Worm (Caenorhabditis elegans) whole organism, L4 larva: ENCODE measurements around the gene egl-36.
A peak's percentile ranks its signal among the peaks of the same experiment; 100 is the strongest.

ENCODE experiments used
- F26F4.8 ChIP-seq: fragments of 200-800 bp; sonication (Bioruptor generic); conservative IDR thresholded peaks from 2 replicates; pipeline ENCODE4 v1.3.6; 2022; ENCODE audit warnings: missing genetic modification characterization, missing compliant biosample characterization
- F44E2.7 ChIP-seq: fragments of 200-800 bp; sonication (Bioruptor generic); IDR thresholded peaks from 2 replicates; pipeline ENCODE4 v2.1.2; 2022; ENCODE audit warnings: missing genetic modification characterization, missing compliant biosample characterization
- F49E8.2 ChIP-seq: sonication (generic microtip); optimal IDR thresholded peaks from 2 replicates; lab custom pipeline; 2016; ENCODE audit warnings: missing compliant biosample characterization, mild to moderate bottlenecking, missing genetic modification characterization, borderline replicate concordance
- R02D3.7 ChIP-seq: fragments of 150-350 bp; sonication (generic microtip); optimal IDR thresholded peaks from 3 replicates; lab custom pipeline; 2014; ENCODE audit warnings: missing biosample characterization, missing genetic modification characterization
- Y48G9A.11 ChIP-seq: fragments of 200-800 bp; sonication (Bioruptor generic); IDR thresholded peaks from 2 replicates; pipeline ENCODE4 v1.3.6; 2022; ENCODE audit warnings: missing genetic modification reagents, missing genetic modification characterization, missing compliant biosample characterization
- Y75B8A.6 ChIP-seq: fragments of 200-800 bp; sonication (Bioruptor generic); IDR thresholded peaks from 2 replicates; pipeline ENCODE4 v1.3.6; 2022; ENCODE audit warnings: missing genetic modification reagents, missing genetic modification characterization, missing compliant biosample characterization
- ZK546.5 ChIP-seq, 2 experiments: sonication (generic microtip); optimal IDR thresholded peaks; 2 replicates each; lab custom pipeline; 2017; ENCODE audit warnings: missing biosample characterization in 2 of 2, missing genetic modification characterization in 2 of 2
- aha-1 ChIP-seq: fragments of 150-350 bp; peaks from one replicate; lab custom pipeline; 2014; ENCODE audit warnings: missing biosample characterization, missing genetic modification characterization
- ama-1 ChIP-seq: fragments of 150-350 bp; optimal IDR thresholded peaks from 2 replicates; lab custom pipeline; 2014; ENCODE audit warnings: inconsistent platforms, mixed read lengths
- ceh-20 ChIP-seq: fragments of 200-800 bp; sonication (Bioruptor generic); IDR thresholded peaks from 2 replicates; pipeline ENCODE4 v1.3.6; 2022; ENCODE audit warnings: missing genetic modification reagents, missing genetic modification characterization, missing compliant biosample characterization
- ceh-28 ChIP-seq: fragments of 150-350 bp; optimal IDR thresholded peaks from 2 replicates; lab custom pipeline; 2014; ENCODE audit warnings: missing biosample characterization, missing genetic modification reagents, missing genetic modification characterization
- cey-2 ChIP-seq: sonication (generic microtip); optimal IDR thresholded peaks from 3 replicates; lab custom pipeline; 2017; ENCODE audit warnings: missing genetic modification characterization, mild to moderate bottlenecking, missing compliant biosample characterization, antibody characterized with exemption, borderline replicate concordance; ENCODE audit not compliant: insufficient read depth
- daf-12 ChIP-seq: fragments of 150-350 bp; optimal IDR thresholded peaks from 2 replicates; lab custom pipeline; 2014; ENCODE audit warnings: missing biosample characterization, missing genetic modification reagents, missing genetic modification characterization
- daf-16 ChIP-seq, 3 experiments: sonication (generic microtip); optimal IDR thresholded peaks; 2 replicates each; lab custom pipeline; 2016 to 2017; ENCODE audit warnings: missing genetic modification characterization in 3 of 3, missing genetic modification reagents in 3 of 3, mild to moderate bottlenecking in 2 of 3, missing compliant biosample characterization in 2 of 3, missing biosample characterization in 1 of 3, moderate library complexity in 1 of 3
- dmd-6 ChIP-seq: fragments of 200-800 bp; sonication (Bioruptor generic); IDR thresholded peaks from 2 replicates; pipeline ENCODE4 v1.3.6; 2022; ENCODE audit warnings: missing genetic modification reagents, missing genetic modification characterization, missing compliant biosample characterization
- dpl-1 ChIP-seq: fragments of 150-350 bp; optimal IDR thresholded peaks from 2 replicates; lab custom pipeline; 2014; ENCODE audit warnings: missing biosample characterization, missing genetic modification reagents, missing genetic modification characterization
- dve-1 ChIP-seq: sonication (generic microtip); optimal IDR thresholded peaks from 2 replicates; lab custom pipeline; 2017; ENCODE audit warnings: antibody characterized with exemption, mild to moderate bottlenecking, missing genetic modification characterization, missing compliant biosample characterization; ENCODE audit not compliant: insufficient read depth
- egl-27 ChIP-seq: sonication (generic microtip); optimal IDR thresholded peaks from 3 replicates; lab custom pipeline; 2017; ENCODE audit warnings: missing biosample characterization, missing genetic modification reagents, missing genetic modification characterization
- fos-1 ChIP-seq: fragments of 150-350 bp; optimal IDR thresholded peaks from 2 replicates; lab custom pipeline; 2014; ENCODE audit warnings: missing biosample characterization, missing genetic modification characterization
- hif-1 ChIP-seq, 2 experiments: sonication (generic microtip); optimal IDR thresholded peaks; 2 replicates each; lab custom pipeline; 2016 to 2017; ENCODE audit warnings: missing compliant biosample characterization in 2 of 2, missing genetic modification characterization in 2 of 2, missing genetic modification reagents in 2 of 2, missing genotype in 2 of 2, mild to moderate bottlenecking in 1 of 2
- hlh-11 ChIP-seq: fragments of 200-800 bp; sonication (Bioruptor generic); optimal IDR thresholded peaks from 2 replicates; lab custom pipeline; 2018; ENCODE audit warnings: mild to moderate bottlenecking, missing genetic modification characterization, missing compliant biosample characterization
- hlh-30 ChIP-seq: sonication (generic microtip); optimal IDR thresholded peaks from 2 replicates; lab custom pipeline; 2017; ENCODE audit warnings: antibody characterized with exemption, mild to moderate bottlenecking, missing genetic modification characterization, missing compliant biosample characterization; ENCODE audit not compliant: insufficient read depth
- hmg-1.1 ChIP-seq: fragments of 200-800 bp; sonication (Bioruptor generic); IDR thresholded peaks from 2 replicates; pipeline ENCODE4 v1.3.6; 2022; ENCODE audit warnings: missing genetic modification reagents, missing genetic modification characterization, missing compliant biosample characterization
- lim-7 ChIP-seq: fragments of 200-800 bp; sonication (Bioruptor generic); IDR thresholded peaks from 2 replicates; pipeline ENCODE4 v1.3.6; 2022; ENCODE audit warnings: missing genetic modification characterization, missing compliant biosample characterization
- lsy-2 ChIP-seq, 2 experiments: fragments of 150-350 bp in 1 of 2; sonication (generic microtip) in 1 of 2; optimal IDR thresholded peaks; 2 replicates each; lab custom pipeline; 2014 to 2017; ENCODE audit warnings: missing biosample characterization in 2 of 2, missing genetic modification characterization in 2 of 2
- madf-5 ChIP-seq, 2 experiments: fragments of 200-800 bp; sonication (Bioruptor generic); IDR thresholded peaks; 2 replicates each; pipeline ENCODE4 v1.3.6; 2022; ENCODE audit warnings: missing compliant biosample characterization in 2 of 2, missing genetic modification characterization in 2 of 2
- mdl-1 ChIP-seq, 2 experiments: fragments of 150-350 bp in 1 of 2; sonication (generic microtip) in 1 of 2; optimal IDR thresholded peaks; 2 replicates each; lab custom pipeline; 2014 to 2017; ENCODE audit warnings: missing biosample characterization in 2 of 2, missing genetic modification characterization in 2 of 2
- mep-1 ChIP-seq: fragments of 150-350 bp; sonication (generic microtip); optimal IDR thresholded peaks from 3 replicates; lab custom pipeline; 2014; ENCODE audit warnings: missing biosample characterization, missing genetic modification characterization
- mes-2 ChIP-seq: sonication (generic microtip); optimal IDR thresholded peaks from 2 replicates; lab custom pipeline; 2016; ENCODE audit warnings: missing genotype, mild to moderate bottlenecking, missing genetic modification characterization, missing compliant biosample characterization; ENCODE audit not compliant: poor library complexity, severe bottlenecking
- mxl-3 ChIP-seq: fragments of 200-800 bp; sonication (Bioruptor generic); optimal IDR thresholded peaks from 2 replicates; lab custom pipeline; 2018; ENCODE audit warnings: mild to moderate bottlenecking, missing genetic modification characterization, missing compliant biosample characterization
- nhr-102 ChIP-seq: sonication (generic microtip); optimal IDR thresholded peaks from 2 replicates; lab custom pipeline; 2016; ENCODE audit warnings: mild to moderate bottlenecking, missing genetic modification characterization, moderate library complexity, missing compliant biosample characterization
- nhr-11 ChIP-seq: fragments of 150-350 bp; optimal IDR thresholded peaks from 2 replicates; lab custom pipeline; 2014; ENCODE audit warnings: missing biosample characterization, missing genetic modification characterization
- nhr-25 ChIP-seq: sonication (generic microtip); optimal IDR thresholded peaks from 2 replicates; lab custom pipeline; 2017; ENCODE audit warnings: missing genetic modification characterization, mild to moderate bottlenecking, missing compliant biosample characterization, antibody characterized with exemption, moderate library complexity, borderline replicate concordance; ENCODE audit not compliant: insufficient read depth
- nhr-28 ChIP-seq: fragments of 150-350 bp; optimal IDR thresholded peaks from 2 replicates; lab custom pipeline; 2014; ENCODE audit warnings: missing biosample characterization, missing genetic modification characterization
- nhr-41 ChIP-seq: fragments of 200-800 bp; sonication (Bioruptor generic); IDR thresholded peaks from 2 replicates; pipeline ENCODE4 v1.3.6; 2022; ENCODE audit warnings: missing genetic modification reagents, missing genetic modification characterization, missing compliant biosample characterization
- nhr-76 ChIP-seq: fragments of 150-350 bp; optimal IDR thresholded peaks from 2 replicates; lab custom pipeline; 2014; ENCODE audit warnings: missing biosample characterization, missing genetic modification characterization
- nhr-77 ChIP-seq: fragments of 150-350 bp; optimal IDR thresholded peaks from 2 replicates; lab custom pipeline; 2014; ENCODE audit warnings: missing biosample characterization, missing genetic modification characterization
- sdz-12 ChIP-seq: fragments of 200-800 bp; sonication (Bioruptor generic); optimal IDR thresholded peaks from 2 replicates; lab custom pipeline; 2018; ENCODE audit warnings: mild to moderate bottlenecking, missing genetic modification characterization, missing compliant biosample characterization
- zip-2 ChIP-seq: fragments of 150-350 bp; optimal IDR thresholded peaks from 2 replicates; lab custom pipeline; 2014; ENCODE audit warnings: missing biosample characterization, missing genetic modification characterization
- ztf-11 ChIP-seq: fragments of 150-350 bp; optimal IDR thresholded peaks from 2 replicates; lab custom pipeline; 2014; ENCODE audit warnings: missing biosample characterization, missing genetic modification characterization
- ztf-7 ChIP-seq: fragments of 150-350 bp; optimal IDR thresholded peaks from 2 replicates; lab custom pipeline; 2014; ENCODE audit warnings: missing biosample characterization, missing genetic modification characterization

Gene egl-36

ce11 chrX:10734026-10734425 lies at the start of gene egl-36:
TSS of gene egl-36 (plus strand) at chrX:10734326.
- TF ChIP-seq Y75B8A.6 (GFP tag; lab: Robert Waterston, UW) = no peak
- peak; percentile 32 for TF ChIP-seq aha-1
- TF ChIP-seq, all 104 proteins: peak for 1

ce11 chrX:10684533-10684932 lies 49.6 kb upstream of the egl-36 start:
- TF ChIP-seq ztf-7 (tag; lab: Kevin White, UChicago) (peak; percentile 30), mxl-3 (GFP tag; lab: Kevin White, UChicago) (peak; percentile 80), mdl-1 (tag; optimal IDR thresholded peaks at IDR 0.05; lab: Kevin White, UChicago) (peak in 1 of 2 experiments; percentile 61), dve-1 (tag; lab: Kevin White, UChicago) (peak; percentile 47), ceh-28 (tag; lab: Kevin White, UChicago) (peak; percentile 49), hlh-11 (tag; lab: Kevin White, UChicago) (peak; percentile 84), mep-1 (peak; percentile 60), mes-2 (tag; lab: Kevin White, UChicago) (peak; percentile 40), dmd-6 (GFP tag; lab: Robert Waterston, UW) (peak; percentile 54), lsy-2 (tag; optimal IDR thresholded peaks at IDR 0.05; lab: Kevin White, UChicago) (peak in 1 of 2 experiments; percentile 40), aha-1 (peak; percentile 97), sdz-12 (GFP tag; lab: Kevin White, UChicago) (no peak), nhr-28 (peak; percentile 84), dpl-1 (no peak), hif-1 (tag; optimal IDR thresholded peaks at IDR 0.05; lab: Kevin White, UChicago) (no peak), hmg-1.1 (GFP tag; lab: Robert Waterston, UW) (0 out of 2 replicates have a peak, but pooled peaks have one; percentile 47), hlh-30 (peak; percentile 80), nhr-41 (no peak), ama-1 (lab: Kevin White, UChicago) (peak; percentile 46), daf-16 (GFP tag; optimal IDR thresholded peaks at IDR 0.05; lab: Kevin White, UChicago) (peak in 1 of 2 experiments; percentile 76), daf-16 (tag; optimal IDR thresholded peaks at IDR 0.05; lab: Kevin White, UChicago) (peak; percentile 80), fos-1 (tag; lab: Kevin White, UChicago) (no peak), nhr-77 (peak; percentile 17), nhr-25 (no peak), nhr-11 (peak; percentile 47)
- TF ChIP-seq, all 104 proteins: peak for 18

DNA sequence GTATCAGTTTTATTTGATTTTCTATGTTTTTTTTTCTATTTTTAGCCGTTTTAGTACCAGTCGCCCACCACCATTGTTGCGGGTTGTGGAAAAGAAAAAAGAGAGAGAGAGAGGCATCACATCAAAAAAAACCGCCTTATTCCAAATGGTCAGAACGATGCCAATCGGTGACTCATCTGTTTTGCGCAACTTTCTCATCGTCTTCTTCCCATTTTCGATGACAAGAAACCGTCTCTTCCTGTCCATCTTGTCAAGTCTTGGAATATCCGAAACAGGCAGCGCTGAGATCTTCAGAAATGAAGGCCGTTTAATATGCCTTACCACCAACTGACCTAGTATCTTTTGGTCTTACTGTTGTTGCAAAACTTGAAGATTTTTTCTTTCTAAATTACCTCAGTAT lies 47.6 kb upstream of the egl-36 start:
- TF ChIP-seq dmd-6 (GFP tag; lab: Robert Waterston, UW) (no peak), mdl-1 (tag; optimal IDR thresholded peaks at IDR 0.05; lab: Kevin White, UChicago) (peak in 1 of 2 experiments; percentile 47), hlh-11 (tag; lab: Kevin White, UChicago) (peak; percentile 57), nhr-25 (peak; percentile 42), nhr-28 (peak; percentile 6), mep-1 (peak; percentile 14)

DNA sequence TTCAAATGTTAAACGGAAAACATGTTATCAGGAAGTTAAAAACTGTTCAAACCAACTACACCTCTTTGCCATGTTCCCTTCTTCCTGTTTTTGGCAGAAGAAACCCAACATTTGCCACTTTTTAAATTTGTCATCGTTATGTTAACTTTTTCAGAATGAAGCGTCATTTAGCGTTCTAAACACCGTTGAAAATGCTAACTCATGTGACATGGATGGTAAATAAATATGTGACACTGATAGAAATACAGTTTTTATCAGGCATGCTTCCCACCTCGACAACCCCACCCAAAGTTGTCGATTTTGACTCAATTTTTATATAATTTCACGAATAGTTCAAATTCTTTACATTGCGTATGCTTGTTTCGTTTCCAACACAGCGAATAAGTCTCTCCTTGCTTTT lies 46.8 kb upstream of the egl-36 start:
- TF ChIP-seq nhr-76 = no peak
- no peak for TF ChIP-seq daf-16 (GFP tag; optimal IDR thresholded peaks at IDR 0.05; lab: Kevin White, UChicago)
- TF ChIP-seq daf-16 (tag; optimal IDR thresholded peaks at IDR 0.05; lab: Kevin White, UChicago) = peak; percentile 96
- no peak for TF ChIP-seq lim-7
- TF ChIP-seq nhr-41 = no peak
- TF ChIP-seq ZK546.5 (tag; optimal IDR thresholded peaks at IDR 0.05; lab: Kevin White, UChicago) = no peak
- no peak for TF ChIP-seq F44E2.7 (GFP tag; lab: Robert Waterston, UW)
- TF ChIP-seq cey-2 (tag; lab: Kevin White, UChicago) = no peak
- TF ChIP-seq zip-2 (tag; lab: Kevin White, UChicago) = no peak
- TF ChIP-seq lsy-2 (tag; optimal IDR thresholded peaks at IDR 0.05; lab: Kevin White, UChicago) = no peak
- TF ChIP-seq hlh-30 = peak; percentile 35
- no peak for TF ChIP-seq egl-27 (tag; lab: Kevin White, UChicago)
- TF ChIP-seq ztf-11 (tag; lab: Kevin White, UChicago) = no peak
- TF ChIP-seq hlh-11 (tag; lab: Kevin White, UChicago) = peak; percentile 70
- peak; percentile 73 for TF ChIP-seq nhr-28
- TF ChIP-seq mep-1 = peak; percentile 30
- TF ChIP-seq madf-5 (GFP tag; IDR thresholded peaks at IDR 0.05; lab: Robert Waterston, UW) = 0 out of 4 replicates have a peak, but pooled peaks of 1 of the 2 experiments have one; percentile 30
- no peak for TF ChIP-seq mxl-3 (GFP tag; lab: Kevin White, UChicago)
- no peak for TF ChIP-seq F49E8.2 (tag; lab: Kevin White, UChicago)
- TF ChIP-seq R02D3.7 (tag; lab: Kevin White, UChicago) = no peak
- TF ChIP-seq F26F4.8 (GFP tag; lab: Robert Waterston, UW) = no peak
- TF ChIP-seq Y48G9A.11 (GFP tag; lab: Robert Waterston, UW) = no peak
- no peak for TF ChIP-seq ztf-7 (tag; lab: Kevin White, UChicago)
- no peak for TF ChIP-seq nhr-11
- peak; percentile 44 for TF ChIP-seq dve-1 (tag; lab: Kevin White, UChicago)
- peak; percentile 63 for TF ChIP-seq dmd-6 (GFP tag; lab: Robert Waterston, UW)
- no peak for TF ChIP-seq nhr-102 (tag; lab: Kevin White, UChicago)
- TF ChIP-seq ceh-20 (GFP tag; lab: Robert Waterston, UW) = no peak
- TF ChIP-seq daf-12 (tag; lab: Kevin White, UChicago) = no peak
